Worm (Caenorhabditis elegans): ENCODE data around the gene F59E12.6.

Gene F59E12.6

ce11 chrII:5646942-5647341 lies 16.2 kb upstream of the F59E12.6 start, which contains the start of gene F59E12.9:
Gene F59E12.9, minus strand, starts transcription at chrII:5647042.
- no peak for TF ChIP-seq mls-2 (tag; optimal IDR thresholded peaks at IDR 0.05)
- no peak for TF ChIP-seq nhr-76 (tag; optimal IDR thresholded peaks at IDR 0.05)
- no peak for TF ChIP-seq ceh-39 (tag; optimal IDR thresholded peaks at IDR 0.05)
- TF ChIP-seq sem-2 (GFP tag; optimal IDR thresholded peaks at IDR 0.05): no peak
- TF ChIP-seq sptf-1 (tag; optimal IDR thresholded peaks at IDR 0.05): no peak
- TF ChIP-seq unc-62 (GFP tag; optimal IDR thresholded peaks at IDR 0.05): no peak
- no peak for TF ChIP-seq zip-8 (tag; optimal IDR thresholded peaks at IDR 0.05)
- no peak for TF ChIP-seq mep-1 (tag; optimal IDR thresholded peaks at IDR 0.05)
- TF ChIP-seq ham-2 (GFP tag; optimal IDR thresholded peaks at IDR 0.05): no peak
- TF ChIP-seq ceh-83 (GFP tag; optimal IDR thresholded peaks at IDR 0.05): no peak
- TF ChIP-seq lin-32 (GFP tag; optimal IDR thresholded peaks at IDR 0.05): no peak
- no peak for TF ChIP-seq elt-3 (tag; optimal IDR thresholded peaks at IDR 0.05)
- TF ChIP-seq ces-1 (GFP tag; optimal IDR thresholded peaks at IDR 0.05): no peak
- TF ChIP-seq tbx-8 (GFP tag; optimal IDR thresholded peaks at IDR 0.05): no peak

DNA sequence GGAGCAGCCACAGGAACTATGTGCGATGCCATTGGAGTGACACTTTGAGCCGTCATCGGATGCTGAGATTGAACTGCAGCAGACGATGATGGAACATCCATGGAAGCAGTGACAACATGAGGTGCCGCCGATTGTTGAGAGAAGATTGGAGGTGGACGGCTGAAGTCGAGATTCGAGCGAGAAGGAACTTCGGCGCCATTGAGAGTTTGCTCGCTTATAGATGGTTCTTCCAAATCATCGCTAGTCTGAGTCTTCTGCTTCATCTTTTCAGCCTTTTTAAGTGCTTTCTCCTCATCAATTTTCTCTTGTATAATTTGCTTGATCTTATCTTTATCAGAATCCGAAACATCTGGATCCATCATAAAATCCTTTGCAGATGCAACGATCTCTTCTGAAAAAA lies 11.4 kb upstream of the F59E12.6 start:
- TF ChIP-seq ham-2 (GFP tag; optimal IDR thresholded peaks at IDR 0.05): no peak
- TF ChIP-seq unc-39 (tag; optimal IDR thresholded peaks at IDR 0.05): no peak
- no peak for TF ChIP-seq ztf-11 (tag; optimal IDR thresholded peaks at IDR 0.05)
- no peak for TF ChIP-seq ceh-39 (tag; optimal IDR thresholded peaks at IDR 0.05)
- TF ChIP-seq sptf-1 (tag; optimal IDR thresholded peaks at IDR 0.05): no peak
- no peak for TF ChIP-seq pha-4 (tag; optimal IDR thresholded peaks at IDR 0.05)
- TF ChIP-seq snpc-4 (tag; optimal IDR thresholded peaks at IDR 0.05): no peak
- no peak for TF ChIP-seq M03D4.4 (tag; optimal IDR thresholded peaks at IDR 0.05)
- no peak for TF ChIP-seq ceh-43 (GFP tag; optimal IDR thresholded peaks at IDR 0.05)

DNA sequence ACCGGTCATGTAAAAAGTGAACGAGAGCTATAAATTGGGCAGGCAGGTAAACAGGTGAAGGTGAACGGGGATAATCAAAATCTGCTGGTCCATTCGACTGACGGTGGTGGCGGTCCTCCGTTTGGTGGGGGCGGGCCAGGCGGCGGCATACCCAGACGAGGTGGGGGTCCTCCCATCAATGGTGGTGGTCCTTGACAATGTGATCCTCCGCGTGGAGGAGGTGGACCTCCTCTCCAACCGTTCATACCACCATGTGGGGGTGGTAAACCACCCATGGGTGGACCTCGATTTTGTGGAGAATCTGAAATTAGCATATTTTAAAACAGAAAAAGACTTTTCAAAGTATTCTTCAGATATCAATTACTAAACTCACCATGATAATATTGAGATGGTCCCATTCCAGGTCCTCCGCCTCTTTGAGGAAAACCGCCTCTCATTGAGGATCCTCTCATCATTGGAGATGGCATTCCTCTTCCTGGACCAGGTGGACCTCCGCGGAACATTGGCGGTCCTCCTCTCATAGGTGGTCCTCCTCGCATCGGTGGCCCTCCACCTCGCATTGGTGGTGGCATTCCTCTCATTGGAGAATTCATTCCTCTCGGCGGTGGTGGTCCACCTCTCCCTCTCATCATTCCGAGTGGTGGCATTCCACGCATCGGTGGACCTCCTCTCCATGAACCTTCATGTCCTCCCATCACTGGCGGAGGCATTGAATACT lies 9.8 kb upstream of the F59E12.6 start:
- TF ChIP-seq flh-1 (GFP tag; optimal IDR thresholded peaks at IDR 0.05): no peak

DNA sequence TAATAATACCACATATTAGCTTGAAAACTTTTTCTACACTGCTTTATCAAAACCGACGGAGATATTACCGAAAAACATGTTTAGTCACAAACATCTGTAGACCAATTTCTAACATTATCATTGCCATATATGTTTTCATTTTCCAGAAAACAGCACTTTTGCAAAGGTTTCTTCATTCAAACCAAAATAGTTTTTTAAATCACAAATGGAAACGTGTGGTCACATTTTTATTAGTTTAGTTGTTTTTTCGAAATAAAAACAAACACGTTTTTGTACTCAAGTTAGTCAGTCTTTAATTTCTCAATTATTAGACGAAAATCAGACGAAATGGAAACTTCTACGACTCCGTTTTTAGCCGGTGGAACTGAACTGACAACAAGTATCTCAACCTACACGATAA lies 7.3 kb upstream of the F59E12.6 start, which contains the start of gene F59E12.3:
TSS of gene F59E12.3 (plus strand) at position 301 of the 400 bp plus-strand sequence.
- TF ChIP-seq mep-1 (tag; optimal IDR thresholded peaks at IDR 0.05) (no peak), flh-1 (GFP tag; optimal IDR thresholded peaks at IDR 0.05) (no peak), nhr-28 (tag; optimal IDR thresholded peaks at IDR 0.05) (no peak), unc-62 (GFP tag; optimal IDR thresholded peaks at IDR 0.05) (no peak), nhr-2 (tag; optimal IDR thresholded peaks at IDR 0.05) (no peak), ztf-11 (tag; optimal IDR thresholded peaks at IDR 0.05) (no peak)

- TF ChIP-seq mab-5 (tag; optimal IDR thresholded peaks at IDR 0.05) (no peak), nhr-2 (tag; optimal IDR thresholded peaks at IDR 0.05) (no peak), ztf-11 (tag; optimal IDR thresholded peaks at IDR 0.05) (no peak), blmp-1 (tag; optimal IDR thresholded peaks at IDR 0.05) (no peak), tbx-8 (GFP tag; optimal IDR thresholded peaks at IDR 0.05) (no peak), ceh-39 (tag; optimal IDR thresholded peaks at IDR 0.05) (no peak), drap-1 (GFP tag; optimal IDR thresholded peaks at IDR 0.05) (no peak), snpc-4 (tag; optimal IDR thresholded peaks at IDR 0.05) (no peak), flh-1 (GFP tag; optimal IDR thresholded peaks at IDR 0.05) (no peak), nhr-237 (tag; optimal IDR thresholded peaks at IDR 0.05) (no peak), lsy-2 (tag; optimal IDR thresholded peaks at IDR 0.05) (no peak), zip-8 (tag; optimal IDR thresholded peaks at IDR 0.05) (no peak), bed-3 (GFP tag; optimal IDR thresholded peaks at IDR 0.05) (no peak), nhr-28 (tag; optimal IDR thresholded peaks at IDR 0.05) (no peak), elt-3 (tag; optimal IDR thresholded peaks at IDR 0.05) (no peak), sem-2 (GFP tag; optimal IDR thresholded peaks at IDR 0.05) (no peak), pha-4 (tag; optimal IDR thresholded peaks at IDR 0.05) (no peak), elt-1 (tag; optimal IDR thresholded peaks at IDR 0.05; ENCODE audit: borderline replicate concordance, insufficient read depth) (no peak), unc-62 (GFP tag; optimal IDR thresholded peaks at IDR 0.05) (no peak)
Measured at ce11 chrII:5636826-5637225, 6.1 kb upstream of the F59E12.6 start, which contains the start of gene F59E12.8. Gene F59E12.8, minus strand, starts transcription at chrII:5636926.

Data from whole organism, mixed stage, embryonic.